Worm (Caenorhabditis elegans): Measurements from ENCODE around the gene T07F8.4.

- TF ChIP-seq nhr-77 (tag; optimal IDR thresholded peaks at IDR 0.05), result no peak
- TF ChIP-seq efl-1 (optimal IDR thresholded peaks at IDR 0.05), result no peak
- TF ChIP-seq efl-1 (GFP tag; optimal IDR thresholded peaks at IDR 0.05 in 1 of 2), result no peak
- TF ChIP-seq fkh-4 (tag; optimal IDR thresholded peaks at IDR 0.05; ENCODE audit: borderline replicate concordance), result no peak
- TF ChIP-seq ztf-4 (tag; optimal IDR thresholded peaks at IDR 0.05), result no peak
- no peak for TF ChIP-seq lin-39 (tag; optimal IDR thresholded peaks at IDR 0.05)
- no peak for TF ChIP-seq xbp-1 (tag; optimal IDR thresholded peaks at IDR 0.05)
- TF ChIP-seq vab-15 (tag; optimal IDR thresholded peaks at IDR 0.05), result no peak
- no peak for TF ChIP-seq nhr-11 (tag; optimal IDR thresholded peaks at IDR 0.05)
- TF ChIP-seq ama-1 (optimal IDR thresholded peaks at IDR 0.05), result no peak
- no peak for TF ChIP-seq nhr-84 (tag; optimal IDR thresholded peaks at IDR 0.05)
- no peak for TF ChIP-seq mab-9 (GFP tag; IDR thresholded peaks at IDR 0.05)
- TF ChIP-seq unc-30 (tag; optimal IDR thresholded peaks at IDR 0.05), result no peak
- no peak for TF ChIP-seq nhr-76 (tag; optimal IDR thresholded peaks at IDR 0.05)
- no peak for TF ChIP-seq isw-1 (GFP tag; IDR thresholded peaks at IDR 0.05)
These were observed 5.4 kb downstream of the T07F8.4 start, which contains the start of gene F10E7.1 for ce11 chrII:7126457-7126856.

Data from whole organism, L1 larva.